Worm (Caenorhabditis elegans) whole organism, late embryonic: Measurements from ENCODE around the gene spr-1.

ENCODE experiments used
- T23F11.4 ChIP-seq: fragments of 200-800 bp; sonication (Bioruptor generic); optimal IDR thresholded peaks from 2 replicates; lab custom pipeline; 2018; ENCODE audit warnings: mild to moderate bottlenecking, missing genetic modification characterization, missing compliant biosample characterization
- ama-1 ChIP-seq: fragments of 150-350 bp; optimal IDR thresholded peaks from 2 replicates; lab custom pipeline; 2014
- fkh-10 ChIP-seq: fragments of 150-350 bp; optimal IDR thresholded peaks from 2 replicates; lab custom pipeline; 2014; ENCODE audit warnings: missing biosample characterization, missing genetic modification reagents, missing genetic modification characterization
- lim-6 ChIP-seq: sonication (generic microtip); optimal IDR thresholded peaks from 2 replicates; lab custom pipeline; 2016; ENCODE audit warnings: missing genetic modification characterization, missing compliant biosample characterization
- nfya-1 ChIP-seq: sonication (generic microtip); optimal IDR thresholded peaks from 2 replicates; lab custom pipeline; 2017; ENCODE audit warnings: missing genetic modification characterization, mild to moderate bottlenecking, missing compliant biosample characterization, antibody characterized with exemption, moderate library complexity
- pqm-1 ChIP-seq: sonication (generic microtip); optimal IDR thresholded peaks from 2 replicates; lab custom pipeline; 2016; ENCODE audit warnings: missing genetic modification characterization, missing compliant biosample characterization
- ttx-3 ChIP-seq: sonication (generic microtip); optimal IDR thresholded peaks from 2 replicates; lab custom pipeline; 2016; ENCODE audit warnings: missing genetic modification reagents, missing genetic modification characterization, missing compliant biosample characterization

- no peak for TF ChIP-seq pqm-1
- TF ChIP-seq T23F11.4 (GFP tag; lab: Kevin White, UChicago): no peak
- no peak for TF ChIP-seq lim-6 (tag; lab: Kevin White, UChicago)
- TF ChIP-seq nfya-1 (tag; lab: Kevin White, UChicago): no peak
- no peak for TF ChIP-seq ttx-3 (tag; lab: Kevin White, UChicago)
- no peak for TF ChIP-seq ama-1 (lab: Kevin White, UChicago)
- no peak for TF ChIP-seq fkh-10
These were observed 29.8 kb downstream of the spr-1 start, which contains the start of gene sdz-23 for ce11 chrV:8099306-8099705.
